Worm (Caenorhabditis elegans): ENCODE measurements around the gene F16H6.7.

DNA sequence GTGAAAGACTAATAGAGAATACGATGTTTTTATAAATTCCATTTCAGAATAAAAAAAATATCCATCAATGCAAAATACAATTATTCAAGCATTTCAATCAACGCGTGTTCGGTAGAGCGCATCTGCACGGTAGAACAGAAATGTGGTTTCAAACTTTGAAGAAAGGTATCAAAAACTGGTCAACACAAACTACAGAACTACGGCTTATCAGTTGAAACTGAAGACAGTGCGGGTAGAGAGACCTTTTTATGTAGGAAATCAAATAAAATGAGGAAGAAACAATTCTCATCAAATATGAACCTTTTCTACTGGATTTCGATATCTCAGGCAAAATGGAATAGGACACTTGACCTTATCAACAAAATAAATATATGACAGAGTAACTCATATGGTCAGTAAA is 35.4 kb upstream of the F16H6.7 start:
- no peak for TF ChIP-seq ztf-4 (tag; optimal IDR thresholded peaks at IDR 0.05)
- no peak for TF ChIP-seq alr-1 (tag; optimal IDR thresholded peaks at IDR 0.05; ENCODE audit: borderline replicate concordance)
- TF ChIP-seq nhr-11 (tag; optimal IDR thresholded peaks at IDR 0.05) = no peak
- TF ChIP-seq unc-62 (GFP tag; optimal IDR thresholded peaks at IDR 0.05) = no peak
- TF ChIP-seq mab-9 (GFP tag; IDR thresholded peaks at IDR 0.05) = no peak
- TF ChIP-seq nhr-20 (tag; optimal IDR thresholded peaks at IDR 0.05) = no peak
- TF ChIP-seq fos-1 (tag; optimal IDR thresholded peaks at IDR 0.05) = no peak
- TF ChIP-seq elt-3 (tag; optimal IDR thresholded peaks at IDR 0.05) = no peak
- no peak for TF ChIP-seq dpl-1 (GFP tag; optimal IDR thresholded peaks at IDR 0.05)
- no peak for TF ChIP-seq aly-2 (tag; optimal IDR thresholded peaks at IDR 0.05)

All from whole organism, L1 larva.